Worm (Caenorhabditis elegans) whole organism, L2 larva: ENCODE results near the gene gst-35.

Experiments used
- C34F6.9 ChIP-seq: fragments of 150-350 bp; optimal IDR thresholded peaks from 2 replicates; lab custom pipeline; 2014; ENCODE audit warnings: missing biosample characterization, missing genetic modification characterization
- F13H6.1 ChIP-seq: sonication (generic microtip); optimal IDR thresholded peaks from 2 replicates; lab custom pipeline; 2016; ENCODE audit warnings: missing genetic modification characterization, missing compliant biosample characterization
- R02D3.7 ChIP-seq: fragments of 150-350 bp; optimal IDR thresholded peaks from 2 replicates; lab custom pipeline; 2014; ENCODE audit warnings: missing biosample characterization, missing genetic modification characterization
- Y55F3AM.14 ChIP-seq: fragments of 200-800 bp; sonication (Bioruptor generic); optimal IDR thresholded peaks from 2 replicates; lab custom pipeline; 2018; ENCODE audit warnings: mild to moderate bottlenecking, missing genetic modification characterization, missing compliant biosample characterization
- ZK546.5 ChIP-seq: sonication (generic microtip); optimal IDR thresholded peaks from 2 replicates; lab custom pipeline; 2017; ENCODE audit warnings: missing biosample characterization, missing genetic modification characterization
- blmp-1 ChIP-seq: sonication (generic microtip); optimal IDR thresholded peaks from 2 replicates; lab custom pipeline; 2017; ENCODE audit warnings: missing genetic modification characterization, mild to moderate bottlenecking, missing compliant biosample characterization, antibody characterized with exemption, moderate library complexity; ENCODE audit not compliant: insufficient read depth
- ceh-16 ChIP-seq: fragments of 150-350 bp; optimal IDR thresholded peaks from 2 replicates; lab custom pipeline; 2014; ENCODE audit warnings: missing biosample characterization, missing genetic modification characterization
- crh-2 ChIP-seq: sonication (generic microtip); optimal IDR thresholded peaks from 2 replicates; lab custom pipeline; 2017; ENCODE audit warnings: missing biosample characterization, missing genetic modification characterization
- dmd-4 ChIP-seq: sonication (generic microtip); optimal IDR thresholded peaks from 2 replicates; lab custom pipeline; 2017; ENCODE audit warnings: missing biosample characterization, missing genetic modification characterization
- egl-27 ChIP-seq: sonication (generic microtip); optimal IDR thresholded peaks from 3 replicates; lab custom pipeline; 2017; ENCODE audit warnings: missing biosample characterization, missing genetic modification reagents, missing genetic modification characterization
- elt-1 ChIP-seq: fragments of 150-350 bp; optimal IDR thresholded peaks from 2 replicates; lab custom pipeline; 2014; ENCODE audit warnings: missing biosample characterization, missing genetic modification characterization
- elt-3 ChIP-seq: sonication (generic microtip); optimal IDR thresholded peaks from 2 replicates; lab custom pipeline; 2017; ENCODE audit warnings: missing biosample characterization, missing genetic modification characterization
- fos-1 ChIP-seq: fragments of 150-350 bp; optimal IDR thresholded peaks from 2 replicates; lab custom pipeline; 2014; ENCODE audit warnings: missing biosample characterization, missing genetic modification characterization
- lin-11 ChIP-seq: fragments of 150-350 bp; sonication (generic microtip); optimal IDR thresholded peaks from 2 replicates; lab custom pipeline; 2014; ENCODE audit warnings: missing biosample characterization, missing genetic modification characterization, inconsistent platforms, mixed read lengths
- lin-13 ChIP-seq: fragments of 150-350 bp; optimal IDR thresholded peaks from 2 replicates; lab custom pipeline; 2014; ENCODE audit warnings: missing biosample characterization, missing genetic modification reagents, missing genetic modification characterization
- lin-39 ChIP-seq: fragments of 150-350 bp; optimal IDR thresholded peaks from 2 replicates; lab custom pipeline; 2014; ENCODE audit warnings: missing biosample characterization, missing genetic modification reagents, missing genetic modification characterization
- lsy-2 ChIP-seq, 2 experiments: fragments of 150-350 bp in 1 of 2; sonication (generic microtip) in 1 of 2; optimal IDR thresholded peaks; 2 replicates each; lab custom pipeline; 2014 to 2017; ENCODE audit warnings: missing biosample characterization in 2 of 2, missing genetic modification characterization in 2 of 2
- mab-5 ChIP-seq: fragments of 150-350 bp; optimal IDR thresholded peaks from 2 replicates; lab custom pipeline; 2014; ENCODE audit warnings: missing biosample characterization, missing genetic modification characterization
- mbf-1 ChIP-seq: sonication (generic microtip); optimal IDR thresholded peaks from 2 replicates; lab custom pipeline; 2017; ENCODE audit warnings: missing biosample characterization, missing genetic modification characterization
- mdl-1 ChIP-seq, 2 experiments: fragments of 150-350 bp in 1 of 2; sonication (generic microtip) in 1 of 2; optimal IDR thresholded peaks; 2 replicates each; lab custom pipeline; 2017; ENCODE audit warnings: missing biosample characterization in 2 of 2, missing genetic modification characterization in 2 of 2
- nhr-10 ChIP-seq: sonication (generic microtip); optimal IDR thresholded peaks from 2 replicates; lab custom pipeline; 2017; ENCODE audit warnings: missing biosample characterization, missing genetic modification characterization
- nhr-12 ChIP-seq: fragments of 150-350 bp; optimal IDR thresholded peaks from 2 replicates; lab custom pipeline; 2014; ENCODE audit warnings: missing biosample characterization, missing genetic modification characterization
- nhr-129 ChIP-seq: fragments of 150-350 bp; optimal IDR thresholded peaks from 2 replicates; lab custom pipeline; 2014; ENCODE audit warnings: missing biosample characterization, missing genetic modification characterization
- nhr-21 ChIP-seq: fragments of 150-350 bp; optimal IDR thresholded peaks from 2 replicates; lab custom pipeline; 2014; ENCODE audit warnings: missing biosample characterization, missing genetic modification characterization
- nhr-23 ChIP-seq: fragments of 150-350 bp; optimal IDR thresholded peaks from 2 replicates; lab custom pipeline; 2014; ENCODE audit warnings: missing biosample characterization, missing genetic modification reagents, missing genetic modification characterization
- nhr-25 ChIP-seq: fragments of 150-350 bp; sonication (generic microtip); optimal IDR thresholded peaks from 3 replicates; lab custom pipeline; 2014; ENCODE audit warnings: missing biosample characterization, missing genetic modification characterization
- nhr-6 ChIP-seq: fragments of 150-350 bp; optimal IDR thresholded peaks from 2 replicates; lab custom pipeline; 2014; ENCODE audit warnings: missing biosample characterization, missing genetic modification characterization
- nhr-77 ChIP-seq: fragments of 150-350 bp; optimal IDR thresholded peaks from 2 replicates; lab custom pipeline; 2014; ENCODE audit warnings: missing biosample characterization, missing genetic modification characterization
- peb-1 ChIP-seq: fragments of 150-350 bp; optimal IDR thresholded peaks from 2 replicates; lab custom pipeline; 2014; ENCODE audit warnings: missing biosample characterization, missing genetic modification characterization
- sem-4 ChIP-seq: fragments of 150-350 bp; optimal IDR thresholded peaks from 2 replicates; lab custom pipeline; 2014; ENCODE audit warnings: missing biosample characterization, missing genetic modification reagents, missing genetic modification characterization
- skn-1 ChIP-seq: sonication (generic microtip); optimal IDR thresholded peaks from 2 replicates; lab custom pipeline; 2017; ENCODE audit warnings: missing biosample characterization, missing genetic modification characterization
- sma-3 ChIP-seq: sonication (generic microtip); optimal IDR thresholded peaks from 2 replicates; lab custom pipeline; 2016; ENCODE audit warnings: missing genetic modification reagents, missing genetic modification characterization, missing compliant biosample characterization
- sma-9 ChIP-seq, 2 experiments: fragments of 150-350 bp in 1 of 2; sonication (generic microtip) in 1 of 2; optimal IDR thresholded peaks; 2 replicates each; lab custom pipeline; 2014 to 2016; ENCODE audit warnings: missing genetic modification characterization in 2 of 2, mild to moderate bottlenecking in 1 of 2, missing biosample characterization in 1 of 2, missing compliant biosample characterization in 1 of 2, missing genetic modification reagents in 1 of 2, moderate library complexity in 1 of 2
- snpc-4 ChIP-seq: fragments of 150-350 bp; optimal IDR thresholded peaks from 2 replicates; lab custom pipeline; 2014; ENCODE audit warnings: missing biosample characterization, missing genetic modification characterization
- unc-55 ChIP-seq: fragments of 150-350 bp; sonication (generic microtip); optimal IDR thresholded peaks from 3 replicates; lab custom pipeline; 2014; ENCODE audit warnings: missing biosample characterization, missing genetic modification reagents, missing genetic modification characterization
- zag-1 ChIP-seq: fragments of 150-350 bp; optimal IDR thresholded peaks from 2 replicates; lab custom pipeline; 2014; ENCODE audit warnings: missing biosample characterization, missing genetic modification characterization
- ztf-4 ChIP-seq: fragments of 150-350 bp; optimal IDR thresholded peaks from 2 replicates; lab custom pipeline; 2014; ENCODE audit warnings: missing biosample characterization, missing genetic modification characterization

gst-35 gene

DNA sequence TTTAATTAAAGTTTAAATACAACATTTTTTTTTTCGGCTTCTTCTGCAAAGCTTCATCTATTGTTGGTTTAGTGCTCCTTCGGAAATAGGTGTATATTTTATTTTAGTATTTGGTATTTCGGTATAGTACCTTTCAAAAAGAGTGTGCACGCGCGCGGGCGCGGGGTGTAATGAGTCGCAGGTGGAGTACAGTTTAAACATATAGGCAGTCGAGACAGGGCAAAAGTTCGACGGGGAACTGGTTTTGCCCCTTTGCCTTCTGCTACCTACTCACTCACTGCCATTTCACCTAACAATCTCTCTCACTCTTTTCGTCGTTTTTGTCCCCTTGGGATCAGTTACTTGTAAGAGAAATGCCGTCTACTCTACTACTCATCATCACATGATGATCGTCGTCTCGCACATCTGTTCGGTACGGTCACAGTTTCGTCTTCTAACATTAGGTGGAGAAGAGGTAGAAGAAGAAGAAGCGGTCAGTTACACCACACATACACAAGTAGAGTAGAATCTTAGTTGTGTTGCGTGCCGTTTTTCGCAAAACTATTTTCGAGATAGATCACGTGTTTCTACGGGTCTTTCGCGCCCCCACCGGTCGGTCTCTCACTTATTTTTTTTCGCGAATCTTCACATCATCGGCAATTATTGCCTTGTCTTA, 27.2 kb upstream of the gst-35 start:
- TF ChIP-seq crh-2 (tag; lab: Kevin White, UChicago) (peak; percentile 53), lin-11 (tag; lab: Kevin White, UChicago) (no peak), nhr-25 (tag; lab: Kevin White, UChicago) (peak; percentile 86), zag-1 (no peak), snpc-4 (tag; lab: Kevin White, UChicago) (no peak), dmd-4 (tag; lab: Kevin White, UChicago) (no peak), nhr-21 (peak; percentile 59), blmp-1 (tag; lab: Kevin White, UChicago) (peak; percentile 71), R02D3.7 (tag; lab: Kevin White, UChicago) (no peak), lsy-2 (tag; optimal IDR thresholded peaks at IDR 0.05; lab: Kevin White, UChicago) (no peak), peb-1 (tag; lab: Kevin White, UChicago) (no peak), ztf-4 (tag; lab: Kevin White, UChicago) (peak; percentile 57), ceh-16 (peak; percentile 46), sma-9 (GFP tag; optimal IDR thresholded peaks at IDR 0.05; lab: Kevin White, UChicago) (peak; percentile 69), sma-9 (tag; optimal IDR thresholded peaks at IDR 0.05; lab: Kevin White, UChicago) (no peak), mdl-1 (tag; optimal IDR thresholded peaks at IDR 0.05; lab: Kevin White, UChicago) (no peak), nhr-23 (no peak), C34F6.9 (tag; lab: Kevin White, UChicago) (no peak), nhr-6 (tag; lab: Kevin White, UChicago) (no peak), nhr-77 (tag; lab: Kevin White, UChicago) (no peak), F13H6.1 (tag; lab: Kevin White, UChicago) (peak; percentile 77), fos-1 (tag; lab: Kevin White, UChicago) (peak; percentile 19), Y55F3AM.14 (GFP tag; lab: Kevin White, UChicago) (no peak), elt-1 (tag; lab: Kevin White, UChicago) (no peak), nhr-12 (tag; lab: Kevin White, UChicago) (no peak), nhr-129 (tag; lab: Kevin White, UChicago) (peak; percentile 89), mbf-1 (tag; lab: Kevin White, UChicago) (no peak), sma-3 (GFP tag; lab: Kevin White, UChicago) (peak; percentile 74), lin-13 (GFP tag; lab: Kevin White, UChicago) (no peak)

DNA sequence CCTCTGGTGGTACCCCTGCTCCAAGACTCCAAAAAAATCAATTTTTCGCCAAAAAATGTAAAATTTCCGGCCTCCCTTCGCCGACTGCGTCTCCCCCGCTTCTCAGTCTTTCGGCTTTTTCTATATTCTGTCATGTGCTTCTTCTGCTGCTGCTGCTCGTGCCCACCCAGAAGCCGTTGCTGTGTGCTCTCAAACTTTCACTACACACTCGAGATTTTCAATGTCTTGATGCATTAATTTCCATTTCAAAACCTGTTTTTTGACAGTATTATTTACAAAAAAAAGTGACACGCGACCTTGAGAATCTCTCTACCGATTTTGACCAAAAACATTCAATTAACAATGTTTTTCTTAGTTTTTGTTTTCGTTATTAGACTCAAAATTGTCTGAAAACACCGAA, 24.1 kb upstream of the gst-35 start:
- TF ChIP-seq unc-55 (GFP tag; lab: Kevin White, UChicago) (peak; percentile 22), lin-11 (tag; lab: Kevin White, UChicago) (no peak), fos-1 (tag; lab: Kevin White, UChicago) (no peak), peb-1 (tag; lab: Kevin White, UChicago) (no peak), lsy-2 (tag; optimal IDR thresholded peaks at IDR 0.05; lab: Kevin White, UChicago) (peak in 1 of 2 experiments; percentile 12), snpc-4 (tag; lab: Kevin White, UChicago) (no peak), blmp-1 (tag; lab: Kevin White, UChicago) (peak; percentile 36), skn-1 (tag; lab: Kevin White, UChicago) (no peak), C34F6.9 (tag; lab: Kevin White, UChicago) (peak; percentile 32)

DNA sequence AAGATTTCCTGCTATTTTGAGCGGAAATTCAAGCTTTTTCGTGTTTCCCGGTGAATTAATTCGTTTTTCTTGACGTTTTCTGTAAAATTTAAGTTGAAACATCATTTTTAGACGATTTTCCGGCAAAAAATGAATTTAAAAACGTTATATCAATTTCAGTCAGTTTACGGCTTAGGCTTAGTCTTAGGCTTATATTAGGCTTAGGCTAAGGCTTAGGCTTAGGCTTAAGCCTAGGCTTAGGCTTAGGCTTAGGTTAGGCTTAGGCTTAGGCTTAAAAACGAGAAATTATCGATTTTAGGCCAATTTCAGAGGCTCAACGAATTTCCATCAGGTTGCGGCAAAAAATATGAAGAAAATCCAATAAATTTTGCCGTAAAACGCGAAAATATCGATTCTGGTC, 23.7 kb upstream of the gst-35 start:
- TF ChIP-seq ZK546.5 (tag; lab: Kevin White, UChicago): no peak
- no peak for TF ChIP-seq mdl-1 (tag; optimal IDR thresholded peaks at IDR 0.05; lab: Kevin White, UChicago)
- TF ChIP-seq nhr-6 (tag; lab: Kevin White, UChicago): no peak
- TF ChIP-seq elt-3 (tag; lab: Kevin White, UChicago): no peak
- TF ChIP-seq nhr-77 (tag; lab: Kevin White, UChicago): no peak
- TF ChIP-seq mab-5: no peak
- no peak for TF ChIP-seq nhr-12 (tag; lab: Kevin White, UChicago)
- no peak for TF ChIP-seq dmd-4 (tag; lab: Kevin White, UChicago)
- TF ChIP-seq lin-39: no peak
- no peak for TF ChIP-seq nhr-25 (tag; lab: Kevin White, UChicago)
- no peak for TF ChIP-seq egl-27
- TF ChIP-seq nhr-21: no peak
- no peak for TF ChIP-seq mbf-1 (tag; lab: Kevin White, UChicago)
- TF ChIP-seq sem-4 (tag; lab: Kevin White, UChicago): no peak
- no peak for TF ChIP-seq nhr-10 (tag; lab: Kevin White, UChicago)
